Fruit fly (Drosophila melanogaster): Measurements from ENCODE around the gene PolD1.
A peak's percentile ranks its signal among the peaks of the same experiment; 100 is the strongest.

Gene PolD1

DNA sequence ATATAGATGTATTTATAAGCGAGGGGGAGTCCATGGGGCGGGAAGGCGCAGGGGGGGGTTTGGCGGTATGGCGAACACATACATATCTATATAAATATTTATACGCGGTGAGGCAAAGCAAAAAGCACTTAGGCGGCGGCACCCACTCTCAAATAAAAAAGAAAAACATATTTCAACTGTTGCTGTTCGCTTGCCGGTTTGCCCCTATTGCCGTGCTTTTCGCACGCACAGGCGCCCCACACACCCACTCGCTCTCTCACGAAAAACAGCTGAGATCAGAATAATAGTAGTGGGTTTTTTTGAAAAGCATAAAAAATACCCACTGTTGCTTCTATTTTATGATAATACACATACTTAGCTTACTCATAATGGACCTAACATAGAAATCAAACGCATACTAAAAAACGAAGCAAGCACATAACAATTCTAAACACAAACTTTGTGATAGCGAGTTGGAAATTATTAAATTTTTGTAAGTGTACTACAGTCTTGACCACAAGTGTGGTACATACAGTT, 13.6 kb upstream of the PolD1 start (continued):
- peak; percentile 0 for TF ChIP-seq Sry-δ (GFP tag; optimal IDR thresholded peaks at IDR 0.05)
- TF ChIP-seq CG7556 (GFP tag; optimal IDR thresholded peaks at IDR 0.05), result peak; percentile 81
- TF ChIP-seq YL-1 (GFP tag; optimal IDR thresholded peaks at IDR 0.05), result peak; percentile 27
- no peak for TF ChIP-seq ftz-f1 (GFP tag; optimal IDR thresholded peaks at IDR 0.05)
- peak; percentile 76 for TF ChIP-seq unpg (GFP tag; optimal IDR thresholded peaks at IDR 0.05)
- TF ChIP-seq CG32772 (GFP tag; IDR thresholded peaks at IDR 0.05), result peak; percentile 62
- peak; percentile 27 for TF ChIP-seq CG2875 (GFP tag; optimal IDR thresholded peaks at IDR 0.05)
- TF ChIP-seq Usf (GFP tag; optimal IDR thresholded peaks at IDR 0.05), result peak; percentile 55
- peak; percentile 36 for TF ChIP-seq CG4820 (GFP tag; optimal IDR thresholded peaks at IDR 0.05)
- TF ChIP-seq CG32767 (GFP tag; IDR thresholded peaks at IDR 0.05), result peak; percentile 42; the same call in 1 of the 2 replicates
- TF ChIP-seq CG6791 (GFP tag; IDR thresholded peaks at IDR 0.05; ENCODE audit: partially characterized antibody), result no peak
- peak; percentile 81 for TF ChIP-seq mirr (GFP tag; optimal IDR thresholded peaks at IDR 0.05)
- peak; percentile 74 for TF ChIP-seq CG14441 (GFP tag; IDR thresholded peaks at IDR 0.05)
- no peak for TF ChIP-seq zen2 (GFP tag; IDR thresholded peaks at IDR 0.05; ENCODE audit: partially characterized antibody)
- no peak for TF ChIP-seq CG6254 (GFP tag; optimal IDR thresholded peaks at IDR 0.05)
- TF ChIP-seq zf30C (GFP tag; optimal IDR thresholded peaks at IDR 0.05), result peak; percentile 16
- TF ChIP-seq CG17568 (GFP tag; optimal IDR thresholded peaks at IDR 0.05), result peak; percentile 52
- no peak; the same call in 1 of the 2 replicates for TF ChIP-seq sisA (GFP tag; IDR thresholded peaks at IDR 0.05)
- TF ChIP-seq Lpt (GFP tag; optimal IDR thresholded peaks at IDR 0.05), result no peak

dm6 chr3L:15999358-16000005, 11.9 kb upstream of the PolD1 start:
- no peak for TF ChIP-seq CG1832 (GFP tag; optimal IDR thresholded peaks at IDR 0.05)
- TF ChIP-seq nerfin-1 (tag; optimal IDR thresholded peaks at IDR 0.05), result peak; percentile 10
- TF ChIP-seq exex (tag; optimal IDR thresholded peaks at IDR 0.05), result peak; percentile 97
- TF ChIP-seq H2.0 (GFP tag; IDR thresholded peaks at IDR 0.05), result 0 out of 2 replicates have a peak, but pooled peaks have one; percentile 10
- peak; percentile 41 for TF ChIP-seq CG12769 (tag; optimal IDR thresholded peaks at IDR 0.05)
- no peak for TF ChIP-seq emc (GFP tag; optimal IDR thresholded peaks at IDR 0.05)
- TF ChIP-seq Aef1 (GFP tag; IDR thresholded peaks at IDR 0.05), result 0 out of 3 replicates have a peak, but pooled peaks have one; percentile 26
- no peak for TF ChIP-seq Gsc (GFP tag; IDR thresholded peaks at IDR 0.05)
- no peak for TF ChIP-seq nmo (GFP tag; optimal IDR thresholded peaks at IDR 0.05)
- no peak for TF ChIP-seq Doc2 (GFP tag; IDR thresholded peaks at IDR 0.05)
- TF ChIP-seq slou (GFP tag; optimal IDR thresholded peaks at IDR 0.05), result no peak
- peak; percentile 19 for TF ChIP-seq CG10267 (tag; optimal IDR thresholded peaks at IDR 0.05)
- no peak for TF ChIP-seq CG17802 (tag; optimal IDR thresholded peaks at IDR 0.05)
- no peak for TF ChIP-seq HmgD (GFP tag; optimal IDR thresholded peaks at IDR 0.05)
- TF ChIP-seq hbn (GFP tag; IDR thresholded peaks at IDR 0.05; ENCODE audit: partially characterized antibody), result no peak
- TF ChIP-seq tx (GFP tag; optimal IDR thresholded peaks at IDR 0.05), result no peak
- TF ChIP-seq CG13775 (GFP tag; optimal IDR thresholded peaks at IDR 0.05), result peak; percentile 9
- TF ChIP-seq sd (tag; optimal IDR thresholded peaks at IDR 0.05), result peak; percentile 92
- 0 out of 3 replicates have a peak, but pooled peaks have one; percentile 35 for TF ChIP-seq CG2889 (GFP tag; IDR thresholded peaks at IDR 0.05)
- peak; percentile 38 for TF ChIP-seq Asciz (GFP tag; optimal IDR thresholded peaks at IDR 0.05)
- no peak for TF ChIP-seq CG16779 (GFP tag; IDR thresholded peaks at IDR 0.05)
- no peak for TF ChIP-seq ERR (GFP tag; optimal IDR thresholded peaks at IDR 0.05)
- peak; percentile 37 for TF ChIP-seq CG17829 (tag; optimal IDR thresholded peaks at IDR 0.05)
- TF ChIP-seq vvl (GFP tag; IDR thresholded peaks at IDR 0.05), result peak; percentile 55; the same call in 1 of the 2 replicates
- TF ChIP-seq Ets97D (GFP tag; optimal IDR thresholded peaks at IDR 0.05), result no peak
- TF ChIP-seq CG8089 (GFP tag; optimal IDR thresholded peaks at IDR 0.05), result no peak
- TF ChIP-seq D19B (GFP tag; optimal IDR thresholded peaks at IDR 0.05), result peak; percentile 18
- no peak for TF ChIP-seq Dref (GFP tag; IDR thresholded peaks at IDR 0.05)
- TF ChIP-seq abd-A (tag; optimal IDR thresholded peaks at IDR 0.05), result no peak
- TF ChIP-seq YL-1 (GFP tag; optimal IDR thresholded peaks at IDR 0.05), result no peak
- TF ChIP-seq wor (GFP tag; IDR thresholded peaks at IDR 0.05), result no peak
